Worm (Caenorhabditis elegans) whole organism, L1 larva: ENCODE data around the gene farl-11.

Experiments used
- ama-1 ChIP-seq: fragments of 150-350 bp; optimal IDR thresholded peaks from 2 replicates; lab custom pipeline; 2014
- blmp-1 ChIP-seq: fragments of 150-350 bp; optimal IDR thresholded peaks from 2 replicates; lab custom pipeline; 2014; ENCODE audit warnings: missing biosample characterization, missing genetic modification characterization
- egl-27 ChIP-seq, 2 experiments: fragments of 150-350 bp in 1 of 2; sonication (generic microtip); optimal IDR thresholded peaks; 3 replicates each; lab custom pipeline; 2017 to 2018; ENCODE audit warnings: missing biosample characterization in 2 of 2, missing genetic modification characterization in 2 of 2, missing genetic modification reagents in 2 of 2
- skn-1 ChIP-seq: fragments of 150-350 bp; optimal IDR thresholded peaks from 2 replicates; lab custom pipeline; 2014; ENCODE audit warnings: missing biosample characterization, missing genetic modification characterization
- snpc-4 ChIP-seq: fragments of 150-350 bp; optimal IDR thresholded peaks from 2 replicates; lab custom pipeline; 2014; ENCODE audit warnings: missing biosample characterization, missing genetic modification characterization

- TF ChIP-seq skn-1 (tag; lab: Kevin White, UChicago), result no peak
- TF ChIP-seq ama-1, result no peak
- no peak for TF ChIP-seq snpc-4 (tag; lab: Kevin White, UChicago)
- TF ChIP-seq blmp-1 (tag; lab: Kevin White, UChicago), result no peak
- TF ChIP-seq egl-27 (tag; optimal IDR thresholded peaks at IDR 0.05; lab: Kevin White, UChicago), result no peak
These were observed 49.8 kb downstream of the farl-11 start, which contains the start of gene ZK1127.3 for ce11 chrII:7054987-7055386.
